Fruit fly (Drosophila melanogaster): ENCODE measurements around the gene CG10300.

DNA sequence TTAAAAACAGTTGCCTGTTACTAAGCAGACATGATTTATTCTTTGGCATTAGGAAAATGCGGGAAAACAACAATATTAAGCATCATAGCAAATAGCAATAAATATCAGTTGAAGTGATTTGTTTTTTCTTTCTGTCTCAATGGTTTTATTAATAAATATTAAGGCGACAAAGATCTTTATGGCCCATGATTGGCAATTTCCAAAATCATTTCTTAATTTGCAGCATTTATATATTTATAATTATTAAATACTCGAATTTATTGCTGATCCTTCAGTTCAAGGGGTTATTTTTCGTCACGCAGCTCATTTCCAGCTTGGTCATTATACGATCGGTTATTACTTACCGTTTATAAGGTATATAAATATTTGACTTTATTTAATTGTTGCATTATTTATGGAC lies 16.3 kb downstream of the CG10300 start:
- no peak for TF ChIP-seq Myc (optimal IDR thresholded peaks at IDR 0.05)
- TF ChIP-seq Sin3A (optimal IDR thresholded peaks at IDR 0.05): no peak
- TF ChIP-seq ttk (optimal IDR thresholded peaks at IDR 0.05): no peak
